Worm (Caenorhabditis elegans) whole organism, dauer: ENCODE data around the gene cdl-1.

ENCODE experiments used
- unc-62 ChIP-seq: sonication (generic microtip); optimal IDR thresholded peaks from 2 replicates; lab custom pipeline; 2017; ENCODE audit warnings: missing biosample characterization, missing genetic modification reagents, missing genetic modification characterization

The cdl-1 gene

ce11 chrII:10784780-10785463, at the start of gene cdl-1:
Gene cdl-1, plus strand, starts transcription at chrII:10785452.
- TF ChIP-seq unc-62 (GFP tag; lab: Kevin White, UChicago): no peak

- no peak for TF ChIP-seq unc-62 (GFP tag; lab: Kevin White, UChicago)
Measured at ce11 chrII:10737059-10737458, 48.2 kb upstream of the cdl-1 start, which contains the start of gene C52A11.3. Gene C52A11.3, plus strand, starts transcription at chrII:10737359.

- TF ChIP-seq unc-62 (GFP tag; lab: Kevin White, UChicago): no peak
Measured at ce11 chrII:10744801-10745200, 40.5 kb upstream of the cdl-1 start.

- no peak for TF ChIP-seq unc-62 (GFP tag; lab: Kevin White, UChicago)
Measured at ce11 chrII:10753694-10754093, 31.6 kb upstream of the cdl-1 start.

ce11 chrII:10755455-10755854, 29.8 kb upstream of the cdl-1 start:
- TF ChIP-seq unc-62 (GFP tag; lab: Kevin White, UChicago): no peak

- TF ChIP-seq unc-62 (GFP tag; lab: Kevin White, UChicago): no peak
Measured at ce11 chrII:10758951-10759350, 26.3 kb upstream of the cdl-1 start.

ce11 chrII:10759425-10759824, 25.8 kb upstream of the cdl-1 start:
- TF ChIP-seq unc-62 (GFP tag; lab: Kevin White, UChicago): no peak

- no peak for TF ChIP-seq unc-62 (GFP tag; lab: Kevin White, UChicago)
Measured at ce11 chrII:10760801-10761200, 24.5 kb upstream of the cdl-1 start.

ce11 chrII:10761653-10762052, 23.6 kb upstream of the cdl-1 start:
- no peak for TF ChIP-seq unc-62 (GFP tag; lab: Kevin White, UChicago)

ce11 chrII:10765238-10765637, 20.0 kb upstream of the cdl-1 start:
- TF ChIP-seq unc-62 (GFP tag; lab: Kevin White, UChicago): no peak

- TF ChIP-seq unc-62 (GFP tag; lab: Kevin White, UChicago): no peak
Measured at ce11 chrII:10766773-10767172, 18.5 kb upstream of the cdl-1 start.

ce11 chrII:10767977-10768376, 17.3 kb upstream of the cdl-1 start:
- TF ChIP-seq unc-62 (GFP tag; lab: Kevin White, UChicago): no peak

ce11 chrII:10769291-10769690, 16.0 kb upstream of the cdl-1 start:
- no peak for TF ChIP-seq unc-62 (GFP tag; lab: Kevin White, UChicago)

ce11 chrII:10778026-10778425, 7.2 kb upstream of the cdl-1 start, which contains the start of gene mpz-1:
Gene mpz-1, minus strand, starts transcription at chrII:10778126.
- TF ChIP-seq unc-62 (GFP tag; lab: Kevin White, UChicago): no peak

- TF ChIP-seq unc-62 (GFP tag; lab: Kevin White, UChicago): no peak
Measured at ce11 chrII:10783201-10783962, 1.9 kb upstream of the cdl-1 start, which contains the start of gene ect-2. Gene ect-2, minus strand, starts transcription at chrII:10783962.

ce11 chrII:10784248-10784647, 1.0 kb upstream of the cdl-1 start:
- TF ChIP-seq unc-62 (GFP tag; lab: Kevin White, UChicago): no peak

- no peak for TF ChIP-seq unc-62 (GFP tag; lab: Kevin White, UChicago)
Measured at ce11 chrII:10787240-10787639, 2.0 kb downstream of the cdl-1 start, which contains the start of gene tag-209. Gene tag-209, plus strand, starts transcription at chrII:10787312.
